Worm (Caenorhabditis elegans): ENCODE results near the gene clec-261.

Gene clec-261

ce11 chrV:20249438-20250120 lies 44.7 kb downstream of the clec-261 start, which contains the start of gene swsn-1 (continued):
- no peak for TF ChIP-seq zip-2 (tag; optimal IDR thresholded peaks at IDR 0.05)
- TF ChIP-seq lin-13 (GFP tag; optimal IDR thresholded peaks at IDR 0.05), result peak; percentile 52
- no peak for TF ChIP-seq nhr-111 (GFP tag; optimal IDR thresholded peaks at IDR 0.05)
- no peak for TF ChIP-seq ces-1 (GFP tag; optimal IDR thresholded peaks at IDR 0.05)
- TF ChIP-seq sdz-12 (GFP tag; optimal IDR thresholded peaks at IDR 0.05), result no peak
- TF ChIP-seq jun-1 (tag; optimal IDR thresholded peaks at IDR 0.05), result no peak
- no peak for TF ChIP-seq madf-5 (GFP tag; IDR thresholded peaks at IDR 0.05)
- TF ChIP-seq ZK546.5 (tag; optimal IDR thresholded peaks at IDR 0.05), result no peak
- TF ChIP-seq fos-1 (tag; optimal IDR thresholded peaks at IDR 0.05), result no peak
- TF ChIP-seq lim-7 (GFP tag; IDR thresholded peaks at IDR 0.05), result no peak
- no peak for TF ChIP-seq T20F7.1 (GFP tag; optimal IDR thresholded peaks at IDR 0.05)
- TF ChIP-seq daf-16 (GFP tag; optimal IDR thresholded peaks at IDR 0.05), result no peak
- TF ChIP-seq daf-16 (tag; optimal IDR thresholded peaks at IDR 0.05), result peak; percentile 21
- TF ChIP-seq php-3 (GFP tag; IDR thresholded peaks at IDR 0.05), result no peak
- TF ChIP-seq snpc-1.2 (GFP tag; IDR thresholded peaks at IDR 0.05), result no peak
- TF ChIP-seq saeg-2 (GFP tag; IDR thresholded peaks at IDR 0.05), result no peak
- no peak for TF ChIP-seq Y48G9A.11 (GFP tag; IDR thresholded peaks at IDR 0.05)
- no peak for TF ChIP-seq dmd-8 (GFP tag; IDR thresholded peaks at IDR 0.05)
- no peak for TF ChIP-seq nhr-102 (tag; optimal IDR thresholded peaks at IDR 0.05)
- TF ChIP-seq pha-4 (GFP tag; IDR thresholded peaks at IDR 0.05), result no peak
- no peak for TF ChIP-seq pha-4 (tag; optimal IDR thresholded peaks at IDR 0.05)
- TF ChIP-seq zfp-2 (tag; optimal IDR thresholded peaks at IDR 0.05), result no peak
- TF ChIP-seq dmd-9 (GFP tag; IDR thresholded peaks at IDR 0.05), result no peak

DNA sequence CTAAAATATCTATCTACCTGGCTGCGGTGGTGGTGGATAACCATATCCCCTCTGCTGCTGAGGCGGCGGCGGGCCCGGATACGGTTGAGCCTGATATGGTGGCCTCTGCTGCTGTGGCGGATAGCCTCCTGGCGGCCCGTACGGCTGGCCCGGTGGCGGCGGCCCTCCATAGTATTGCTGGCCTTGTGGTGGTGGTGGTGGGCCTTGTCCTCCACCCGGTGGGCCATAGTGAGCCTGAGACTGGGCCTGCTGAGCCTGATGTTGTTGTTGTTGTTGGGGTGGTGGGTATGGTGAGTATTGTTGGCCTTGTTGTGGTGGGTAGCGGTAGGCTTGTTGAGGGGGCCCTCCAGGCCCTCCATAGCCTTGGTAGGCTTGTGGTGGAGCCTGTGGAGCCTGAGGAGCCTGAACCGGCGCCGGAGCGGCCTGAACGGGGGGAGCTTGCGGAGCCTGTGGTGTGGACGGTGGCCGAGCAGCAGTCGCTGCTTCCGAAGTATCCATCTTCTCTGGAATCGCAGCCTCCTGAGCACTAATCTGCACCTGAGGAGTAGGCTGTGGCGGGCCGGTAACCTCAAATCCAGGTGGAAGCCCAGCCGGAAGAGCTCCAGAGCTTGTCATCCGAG lies 52.9 kb downstream of the clec-261 start:
- no peak for TF ChIP-seq F49E8.2 (tag; optimal IDR thresholded peaks at IDR 0.05; ENCODE audit: borderline replicate concordance)
- no peak for TF ChIP-seq nhr-11 (tag; optimal IDR thresholded peaks at IDR 0.05)
- TF ChIP-seq set-16 (GFP tag; IDR thresholded peaks at IDR 0.05), result peak; percentile 97
- TF ChIP-seq nhr-102 (tag; optimal IDR thresholded peaks at IDR 0.05), result no peak
- peak; percentile 66; the same call in 1 of the 2 replicates for TF ChIP-seq F44E2.7 (GFP tag; IDR thresholded peaks at IDR 0.05)
- TF ChIP-seq pha-4 (GFP tag; IDR thresholded peaks at IDR 0.05), result peak; percentile 28; the same call in 1 of the 2 replicates
- no peak for TF ChIP-seq pha-4 (tag; optimal IDR thresholded peaks at IDR 0.05)
- peak in 1 of 2 experiments; percentile 18 for TF ChIP-seq unc-62 (GFP tag; optimal IDR thresholded peaks at IDR 0.05 in 1 of 2)
- no peak for TF ChIP-seq unc-62 (tag; optimal IDR thresholded peaks at IDR 0.05)
- 0 out of 2 replicates have a peak, but pooled peaks have one; percentile 8 for TF ChIP-seq F26F4.8 (GFP tag; conservative IDR thresholded peaks at IDR 0.05)
